Worm (Caenorhabditis elegans): ENCODE measurements around the gene rde-12.

DNA sequence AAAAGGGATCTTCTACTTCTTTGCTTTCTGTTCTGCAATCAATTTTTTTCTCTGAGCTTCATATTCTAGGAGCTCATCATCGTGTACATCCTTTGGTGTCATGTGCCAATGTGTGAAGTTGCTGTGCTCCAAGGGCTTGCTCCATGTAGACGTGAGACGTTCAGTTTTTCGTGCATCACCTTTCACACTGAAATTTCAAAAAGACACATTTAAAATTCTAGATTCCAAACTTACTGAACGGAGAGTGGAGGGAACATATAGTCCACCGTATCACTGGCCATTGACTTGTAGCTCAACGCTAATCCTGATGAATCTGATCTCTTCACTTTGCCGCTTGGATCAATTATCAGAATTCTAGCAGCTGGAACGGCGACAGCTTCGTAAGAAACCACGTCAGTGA, 14.4 kb upstream of the rde-12 start:
- TF ChIP-seq ref-1 (GFP tag; conservative IDR thresholded peaks at IDR 0.05) (no peak), med-1 (GFP tag; optimal IDR thresholded peaks at IDR 0.05; ENCODE audit: insufficient read depth) (no peak), T22C8.4 (GFP tag; IDR thresholded peaks at IDR 0.05) (no peak), flt-1 (GFP tag; IDR thresholded peaks at IDR 0.05) (no peak), ztf-29 (GFP tag; IDR thresholded peaks at IDR 0.05) (no peak), ztf-23 (GFP tag; IDR thresholded peaks at IDR 0.05) (no peak), klf-2 (GFP tag; conservative IDR thresholded peaks at IDR 0.05) (no peak), cog-1 (tag; optimal IDR thresholded peaks at IDR 0.05) (no peak), tab-1 (GFP tag; IDR thresholded peaks at IDR 0.05) (no peak)
